Worm (Caenorhabditis elegans): ENCODE results near the gene srz-101.
A peak's percentile ranks its signal among the peaks of the same experiment; 100 is the strongest.
"Not testable (repeated sequence)": the region's sequence is repeated elsewhere in the genome, so short reads cannot be mapped to it uniquely, and the experiment has no call there.

srz-101 gene

ce11 chrV:16694538-16694937, at the start of gene srz-101:
Gene srz-101 (plus strand): TSS chrV:16694838.
- TF ChIP-seq sea-2 (GFP tag; optimal IDR thresholded peaks at IDR 0.05), result no peak
- TF ChIP-seq nhr-237 (tag; optimal IDR thresholded peaks at IDR 0.05), result no peak
- no peak for TF ChIP-seq R02D3.7 (tag; optimal IDR thresholded peaks at IDR 0.05)
- TF ChIP-seq ceh-82 (tag; optimal IDR thresholded peaks at IDR 0.05), result no peak
- no peak for TF ChIP-seq nhr-12 (tag; optimal IDR thresholded peaks at IDR 0.05)
- TF ChIP-seq ceh-9 (tag; optimal IDR thresholded peaks at IDR 0.05), result no peak
- no peak for TF ChIP-seq hmg-11 (tag; optimal IDR thresholded peaks at IDR 0.05)
- TF ChIP-seq nhr-23 (tag; optimal IDR thresholded peaks at IDR 0.05), result no peak
- TF ChIP-seq lsy-12 (tag; optimal IDR thresholded peaks at IDR 0.05), result no peak
- no peak for TF ChIP-seq jun-1 (tag; optimal IDR thresholded peaks at IDR 0.05)
- no peak for TF ChIP-seq skn-1 (tag; optimal IDR thresholded peaks at IDR 0.05)
- no peak for TF ChIP-seq fkh-10 (GFP tag; optimal IDR thresholded peaks at IDR 0.05)
- no peak for TF ChIP-seq ama-1 (optimal IDR thresholded peaks at IDR 0.05)
- no peak for TF ChIP-seq nhr-67 (tag; optimal IDR thresholded peaks at IDR 0.05)

- peak; percentile 11 for TF ChIP-seq elt-2 (tag; optimal IDR thresholded peaks at IDR 0.05)
- TF ChIP-seq daf-12 (tag; optimal IDR thresholded peaks at IDR 0.05), result no peak
These were observed 49.3 kb upstream of the srz-101 start, which contains the start of gene W06G6.17 for ce11 chrV:16645201-16645940. Gene W06G6.17 (minus strand): TSS chrV:16645251.

DNA sequence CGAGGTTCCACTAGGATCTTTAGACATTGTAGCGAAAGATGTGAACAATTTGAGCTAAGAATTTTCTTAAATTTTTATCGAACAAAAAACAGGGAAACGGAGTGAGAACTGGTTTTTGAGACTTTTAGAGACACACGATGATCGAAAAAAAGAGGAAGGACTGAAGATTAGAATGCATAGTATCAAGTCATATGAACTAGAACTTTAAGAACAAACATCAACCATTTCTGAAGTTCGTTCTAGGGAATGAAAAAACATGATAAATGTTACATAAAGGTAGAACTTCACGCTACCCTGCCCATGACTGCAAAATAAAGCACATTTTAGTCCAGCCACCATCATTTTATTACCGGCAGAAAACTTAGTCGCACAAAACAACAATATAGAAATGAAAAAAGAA, 48.3 kb upstream of the srz-101 start, which contains the start of gene W06G6.9:
TSS of gene W06G6.9 (minus strand) at position 101 of the 400 bp plus-strand sequence.
- TF ChIP-seq hmg-11 (tag; optimal IDR thresholded peaks at IDR 0.05) (no peak), egl-5 (tag; optimal IDR thresholded peaks at IDR 0.05) (no peak), lsy-12 (tag; optimal IDR thresholded peaks at IDR 0.05) (no peak)

- TF ChIP-seq jun-1 (tag; optimal IDR thresholded peaks at IDR 0.05), result no peak
- TF ChIP-seq lin-39 (tag; optimal IDR thresholded peaks at IDR 0.05), result no peak
- TF ChIP-seq egl-5 (tag; optimal IDR thresholded peaks at IDR 0.05), result no peak
- no peak for TF ChIP-seq nhr-11 (tag; optimal IDR thresholded peaks at IDR 0.05)
- TF ChIP-seq snpc-4 (tag; optimal IDR thresholded peaks at IDR 0.05), result no peak
These were observed 47.5 kb upstream of the srz-101 start, which contains the start of gene W06G6.10 for ce11 chrV:16647093-16647492. Gene W06G6.10 (minus strand): TSS chrV:16647193.

DNA sequence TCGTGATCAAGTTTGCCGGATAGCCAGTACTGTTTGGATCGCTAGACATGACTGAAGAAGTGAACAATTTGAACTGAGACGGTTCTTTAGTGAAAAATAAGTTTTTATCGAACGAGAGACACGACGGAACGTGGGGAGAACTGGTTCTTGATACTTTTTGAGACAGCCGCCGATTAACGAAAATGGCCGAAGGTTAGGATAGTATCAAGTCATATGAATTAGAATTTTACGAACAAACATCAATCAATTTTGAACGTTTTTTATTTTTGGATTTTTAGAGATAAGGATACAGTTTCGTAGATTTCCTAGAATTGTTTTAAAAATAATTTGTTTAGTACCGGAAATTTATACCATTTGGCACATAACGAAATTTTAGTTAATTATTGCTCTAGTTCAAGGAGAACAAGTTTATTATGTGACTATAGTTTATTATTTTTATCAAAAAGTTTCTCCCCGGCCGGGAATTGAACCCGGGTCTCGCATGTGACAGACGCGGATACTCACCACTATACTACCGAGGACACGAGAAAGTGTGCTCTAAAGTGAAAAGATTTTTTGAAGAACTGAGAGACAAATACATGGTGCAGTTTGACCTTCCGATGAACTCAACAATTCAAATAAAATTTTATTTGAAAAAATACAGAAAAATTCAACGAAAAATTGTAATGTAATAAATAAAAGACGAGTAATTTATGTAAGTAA, 46.2 kb upstream of the srz-101 start, which contains the start of gene W06G6.20:
TSS of gene W06G6.20 (minus strand) at position 51 of the 702 bp plus-strand sequence.
- TF ChIP-seq unc-39 (tag; optimal IDR thresholded peaks at IDR 0.05) (no peak), elt-2 (tag; optimal IDR thresholded peaks at IDR 0.05) (peak; percentile 12)

DNA sequence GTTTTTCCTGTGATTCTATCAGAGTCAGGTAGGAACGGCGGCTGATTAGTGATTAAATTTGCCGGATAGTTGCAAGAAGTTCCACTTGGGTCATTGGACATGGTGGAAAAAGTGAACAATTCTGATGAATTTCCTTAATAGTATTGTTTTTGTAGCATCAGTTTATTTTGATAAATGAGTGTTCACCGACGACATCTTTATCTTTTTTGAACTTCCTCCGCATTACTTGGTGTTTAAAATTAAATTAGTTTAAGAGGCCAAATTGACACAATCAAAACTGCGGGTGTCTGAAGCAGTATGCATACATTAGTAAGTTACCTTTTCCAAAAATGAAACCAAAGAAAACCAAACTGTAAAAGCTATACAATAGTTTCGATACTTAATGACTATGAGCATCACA, 45.4 kb upstream of the srz-101 start, which contains the start of gene W06G6.11:
TSS of gene W06G6.11 (minus strand) at position 101 of the 400 bp plus-strand sequence.
- TF ChIP-seq nhr-28 (tag; optimal IDR thresholded peaks at IDR 0.05); unc-62 (GFP tag; optimal IDR thresholded peaks at IDR 0.05); mml-1 (tag; optimal IDR thresholded peaks at IDR 0.05): not testable (repeated sequence)

DNA sequence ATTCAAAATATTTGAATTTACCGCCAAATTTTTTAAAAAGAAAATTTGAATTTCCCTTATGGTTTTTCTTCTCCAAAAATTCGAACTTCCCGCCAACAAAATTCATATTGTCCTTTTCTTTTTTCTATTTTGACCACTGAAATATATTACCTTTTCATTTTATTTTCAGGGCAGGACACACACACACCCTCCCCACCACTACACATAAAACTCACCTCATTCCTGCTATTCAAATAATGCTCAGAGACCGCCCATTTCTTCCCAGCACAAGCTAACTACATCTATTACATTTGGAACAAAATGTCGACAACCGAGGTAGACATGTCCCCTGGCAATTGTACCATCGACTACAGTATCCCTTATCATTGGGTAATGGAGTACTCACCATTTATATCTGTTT, 40.4 kb upstream of the srz-101 start, which contains the start of gene W06G6.15:
TSS of gene W06G6.15 (plus strand) at position 301 of the 400 bp plus-strand sequence.
- TF ChIP-seq nhr-12, elt-3, ZK546.5 (tag; optimal IDR thresholded peaks at IDR 0.05): not testable (repeated sequence)

DNA sequence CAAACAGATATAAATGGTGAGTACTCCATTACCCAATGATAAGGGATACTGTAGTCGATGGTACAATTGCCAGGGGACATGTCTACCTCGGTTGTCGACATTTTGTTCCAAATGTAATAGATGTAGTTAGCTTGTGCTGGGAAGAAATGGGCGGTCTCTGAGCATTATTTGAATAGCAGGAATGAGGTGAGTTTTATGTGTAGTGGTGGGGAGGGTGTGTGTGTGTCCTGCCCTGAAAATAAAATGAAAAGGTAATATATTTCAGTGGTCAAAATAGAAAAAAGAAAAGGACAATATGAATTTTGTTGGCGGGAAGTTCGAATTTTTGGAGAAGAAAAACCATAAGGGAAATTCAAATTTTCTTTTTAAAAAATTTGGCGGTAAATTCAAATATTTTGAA, 33.8 kb upstream of the srz-101 start, which contains the start of gene Y70C5B.2:
TSS of gene Y70C5B.2 (minus strand) at position 101 of the 400 bp plus-strand sequence.
- TF ChIP-seq R02D3.7, elt-1, skn-1 (tag; optimal IDR thresholded peaks at IDR 0.05): not testable (repeated sequence)
